Fruit fly (Drosophila melanogaster) whole organism, prepupa: ENCODE data around the gene Klp98A.

Source experiments
- Blimp-1 ChIP-seq: fragments of 200-800 bp; sonication (Bioruptor generic); optimal IDR thresholded peaks from 3 replicates; lab custom pipeline; 2017; ENCODE audit warnings: missing biosample characterization, missing genetic modification characterization, mild to moderate bottlenecking, moderate library complexity, missing genetic modification reagents
- CG10631 ChIP-seq: fragments of 200-800 bp; sonication (Bioruptor generic); optimal IDR thresholded peaks from 2 replicates; lab custom pipeline; 2016; ENCODE audit warnings: missing biosample characterization, missing genetic modification characterization
- CG10669 ChIP-seq: fragments of 200-800 bp; sonication (Bioruptor generic); optimal IDR thresholded peaks from 3 replicates; lab custom pipeline; 2018; ENCODE audit warnings: missing biosample characterization, mild to moderate bottlenecking, missing genetic modification characterization, moderate library complexity
- CG11294 ChIP-seq: fragments of 200-800 bp; sonication (Bioruptor generic); IDR thresholded peaks from 2 replicates; pipeline ENCODE4 v1.3.6; 2022; ENCODE audit warnings: missing biosample characterization, missing genetic modification characterization
- CG11902 ChIP-seq: fragments of 200-800 bp; sonication (Bioruptor generic); optimal IDR thresholded peaks from 3 replicates; lab custom pipeline; 2016; ENCODE audit warnings: missing biosample characterization, missing genetic modification characterization
- CG1621 ChIP-seq: fragments of 200-800 bp; sonication (Bioruptor generic); optimal IDR thresholded peaks from 3 replicates; lab custom pipeline; 2018; ENCODE audit warnings: missing biosample characterization, mild to moderate bottlenecking, missing genetic modification characterization
- CG16779 ChIP-seq: fragments of 200-800 bp; sonication (Bioruptor generic); optimal IDR thresholded peaks from 3 replicates; lab custom pipeline; 2017; ENCODE audit warnings: missing biosample characterization, mild to moderate bottlenecking, missing genetic modification characterization
- CG31627 ChIP-seq: fragments of 200-800 bp; sonication (Bioruptor generic); optimal IDR thresholded peaks from 3 replicates; lab custom pipeline; 2016; ENCODE audit warnings: missing biosample characterization, missing genetic modification characterization
- CG32006 ChIP-seq: fragments of 200-800 bp; sonication (Bioruptor generic); optimal IDR thresholded peaks from 3 replicates; lab custom pipeline; 2017; ENCODE audit warnings: missing biosample characterization, mild to moderate bottlenecking, missing genetic modification characterization
- CG4318 ChIP-seq: fragments of 200-800 bp; sonication (Bioruptor generic); optimal IDR thresholded peaks from 3 replicates; lab custom pipeline; 2017; ENCODE audit warnings: missing biosample characterization, mild to moderate bottlenecking, missing genetic modification characterization
- CG6163 ChIP-seq: fragments of 200-800 bp; sonication (Bioruptor generic); IDR thresholded peaks from 3 replicates; pipeline ENCODE4 v1.3.6; 2022; ENCODE audit warnings: missing biosample characterization, missing genetic modification characterization
- CG6276 ChIP-seq: fragments of 200-800 bp; sonication (Bioruptor generic); optimal IDR thresholded peaks from 2 replicates; lab custom pipeline; 2017; ENCODE audit warnings: missing biosample characterization, mild to moderate bottlenecking, missing genetic modification characterization
- CG6792 ChIP-seq: fragments of 200-800 bp; sonication (Bioruptor generic); optimal IDR thresholded peaks from 3 replicates; lab custom pipeline; 2016; ENCODE audit warnings: missing biosample characterization, missing genetic modification characterization
- CG6808 ChIP-seq: fragments of 200-800 bp; sonication (Bioruptor generic); optimal IDR thresholded peaks from 3 replicates; lab custom pipeline; 2017; ENCODE audit warnings: missing biosample characterization, missing genetic modification characterization, mild to moderate bottlenecking, moderate library complexity, missing genetic modification reagents
- CG7368 ChIP-seq: fragments of 200-800 bp; sonication (Bioruptor generic); optimal IDR thresholded peaks from 3 replicates; lab custom pipeline; 2016; ENCODE audit warnings: missing biosample characterization, missing genetic modification characterization
- CG8119 ChIP-seq: fragments of 200-800 bp; sonication (Bioruptor generic); IDR thresholded peaks from 3 replicates; pipeline ENCODE4 v1.3.6; 2022; ENCODE audit warnings: missing biosample characterization, missing genetic modification characterization
- CG8319 ChIP-seq: fragments of 200-800 bp; sonication (Bioruptor generic); optimal IDR thresholded peaks from 3 replicates; lab custom pipeline; 2016; ENCODE audit warnings: missing biosample characterization, missing genetic modification characterization
- CG8632 ChIP-seq: fragments of 200-800 bp; sonication (Bioruptor generic); optimal IDR thresholded peaks from 3 replicates; lab custom pipeline; 2016; ENCODE audit warnings: missing biosample characterization, missing genetic modification characterization
- CG9139 ChIP-seq: fragments of 200-800 bp; sonication (Bioruptor generic); optimal IDR thresholded peaks from 3 replicates; lab custom pipeline; 2017; ENCODE audit warnings: missing biosample characterization, mild to moderate bottlenecking, missing genetic modification characterization
- Eip78C ChIP-seq: fragments of 200-800 bp; sonication (Bioruptor generic); peaks from one replicate; lab custom pipeline; 2016; ENCODE audit warnings: missing biosample characterization, missing genetic modification characterization
- Eip93F ChIP-seq: fragments of 200-800 bp; sonication (Bioruptor generic); optimal IDR thresholded peaks from 2 replicates; lab custom pipeline; 2016; ENCODE audit warnings: missing biosample characterization, mild to moderate bottlenecking, missing genetic modification characterization
- Ets21C ChIP-seq: fragments of 200-800 bp; sonication (Bioruptor generic); optimal IDR thresholded peaks from 3 replicates; lab custom pipeline; 2016; ENCODE audit warnings: missing biosample characterization, missing genetic modification characterization
- Ets96B ChIP-seq: fragments of 200-800 bp; optimal IDR thresholded peaks from 2 replicates; lab custom pipeline; 2019; ENCODE audit warnings: missing biosample characterization, mild to moderate bottlenecking, missing genetic modification characterization, moderate library complexity
- Gug ChIP-seq: fragments of 200-800 bp; sonication (Bioruptor generic); IDR thresholded peaks from 2 replicates; pipeline ENCODE4 v1.3.6; 2022; ENCODE audit warnings: missing biosample characterization, missing genetic modification characterization
- Hr4 ChIP-seq: fragments of 200-800 bp; sonication (Bioruptor generic); optimal IDR thresholded peaks from 3 replicates; lab custom pipeline; 2016; ENCODE audit warnings: missing biosample characterization, missing genetic modification characterization
- Met ChIP-seq: fragments of 200-800 bp; sonication (Bioruptor generic); optimal IDR thresholded peaks from 3 replicates; lab custom pipeline; 2016; ENCODE audit warnings: missing biosample characterization, missing genetic modification characterization
- Smox ChIP-seq: fragments of 200-800 bp; sonication (Bioruptor generic); optimal IDR thresholded peaks from 3 replicates; lab custom pipeline; 2016; ENCODE audit warnings: missing biosample characterization, missing genetic modification characterization
- Sox102F ChIP-seq: fragments of 200-800 bp; sonication (Bioruptor generic); optimal IDR thresholded peaks from 2 replicates; lab custom pipeline; 2016; ENCODE audit warnings: missing biosample characterization, mild to moderate bottlenecking, missing genetic modification characterization
- Sox15 ChIP-seq: fragments of 200-800 bp; sonication (Bioruptor generic); optimal IDR thresholded peaks from 3 replicates; lab custom pipeline; 2016; ENCODE audit warnings: missing biosample characterization, missing genetic modification characterization
- achi ChIP-seq: fragments of 200-800 bp; sonication (Bioruptor generic); optimal IDR thresholded peaks from 3 replicates; lab custom pipeline; 2016; ENCODE audit warnings: missing biosample characterization, missing genetic modification characterization
- cyc ChIP-seq: fragments of 200-800 bp; sonication (Bioruptor generic); optimal IDR thresholded peaks from 3 replicates; lab custom pipeline; 2016; ENCODE audit warnings: missing biosample characterization, missing genetic modification characterization
- dsx ChIP-seq: fragments of 200-800 bp; optimal IDR thresholded peaks from 3 replicates; lab custom pipeline; 2019; ENCODE audit warnings: missing biosample characterization, mild to moderate bottlenecking, missing genetic modification characterization, moderate library complexity; ENCODE audit not compliant: poor library complexity, severe bottlenecking
- eg ChIP-seq: fragments of 200-800 bp; sonication (Bioruptor generic); IDR thresholded peaks from 3 replicates; pipeline ENCODE4 v1.3.6; 2022; ENCODE audit warnings: missing biosample characterization, missing genetic modification characterization
- esn ChIP-seq: fragments of 200-800 bp; sonication (Bioruptor generic); optimal IDR thresholded peaks from 2 replicates; lab custom pipeline; 2016; ENCODE audit warnings: missing biosample characterization, mild to moderate bottlenecking, missing genetic modification characterization, moderate library complexity
- fd59A ChIP-seq: fragments of 200-800 bp; sonication (Bioruptor generic); optimal IDR thresholded peaks from 2 replicates; lab custom pipeline; 2017; ENCODE audit warnings: missing biosample characterization, mild to moderate bottlenecking, missing genetic modification characterization, missing genetic modification reagents
- fd85E ChIP-seq: fragments of 200-800 bp; sonication (Bioruptor generic); optimal IDR thresholded peaks from 3 replicates; lab custom pipeline; 2016; ENCODE audit warnings: missing biosample characterization, missing genetic modification characterization
- fkh ChIP-seq: fragments of 200-800 bp; sonication (Bioruptor generic); optimal IDR thresholded peaks from 3 replicates; lab custom pipeline; 2017; ENCODE audit warnings: missing biosample characterization, mild to moderate bottlenecking, missing genetic modification characterization, moderate library complexity
- lz ChIP-seq: fragments of 200-800 bp; sonication (Bioruptor generic); optimal IDR thresholded peaks from 3 replicates; lab custom pipeline; 2016; ENCODE audit warnings: missing biosample characterization, missing genetic modification characterization
- net ChIP-seq: fragments of 200-800 bp; sonication (Bioruptor generic); optimal IDR thresholded peaks from 3 replicates; lab custom pipeline; 2016; ENCODE audit warnings: missing biosample characterization, missing genetic modification characterization
- pdm3 ChIP-seq: fragments of 200-800 bp; sonication (Bioruptor generic); optimal IDR thresholded peaks from 3 replicates; lab custom pipeline; 2016; ENCODE audit warnings: missing biosample characterization, missing genetic modification characterization
- salr ChIP-seq, 2 experiments: fragments of 200-800 bp; sonication (Bioruptor generic); optimal IDR thresholded peaks; 3 replicates each; lab custom pipeline; 2016 to 2018; ENCODE audit warnings: missing biosample characterization in 2 of 2, missing genetic modification characterization in 2 of 2, mild to moderate bottlenecking in 1 of 2
- spab ChIP-seq: fragments of 200-800 bp; sonication (Bioruptor generic); optimal IDR thresholded peaks from 2 replicates; lab custom pipeline; 2017; ENCODE audit warnings: missing biosample characterization, mild to moderate bottlenecking, missing genetic modification characterization, missing genetic modification reagents
- ss ChIP-seq, 2 experiments: fragments of 200-800 bp; sonication (Bioruptor generic); optimal IDR thresholded peaks; 2 replicates in 1 of 2; 3 replicates in 1 of 2; lab custom pipeline; 2017 to 2018; ENCODE audit warnings: mild to moderate bottlenecking in 2 of 2, missing biosample characterization in 2 of 2, missing genetic modification characterization in 2 of 2, moderate library complexity in 1 of 2
- svp ChIP-seq: fragments of 200-800 bp; sonication (Bioruptor generic); peaks from one replicate; lab custom pipeline; 2016; ENCODE audit warnings: missing biosample characterization, missing genetic modification characterization
- topi ChIP-seq: fragments of 200-800 bp; sonication (Bioruptor generic); optimal IDR thresholded peaks from 3 replicates; lab custom pipeline; 2016; ENCODE audit warnings: missing biosample characterization, missing genetic modification characterization

Gene Klp98A

dm6 chr3R:27561114-27561513, 2.2 kb upstream of the Klp98A start, which contains the start of gene CG5646:
Gene CG5646, minus strand, starts transcription at chr3R:27561319.
- 0 out of 2 replicates have a peak, but pooled peaks have one; percentile 12 for TF ChIP-seq CG11294
- no peak for TF ChIP-seq CG8119 (GFP tag; lab: Robert Waterston, UW)
- peak; percentile 38; the same call in 2 of the 3 replicates for TF ChIP-seq eg (GFP tag; lab: Robert Waterston, UW)
- peak; percentile 28 for TF ChIP-seq Eip78C (GFP tag; lab: Kevin White, UChicago)
- peak; percentile 41; the same call in 1 of the 3 replicates for TF ChIP-seq CG6163 (GFP tag; lab: Robert Waterston, UW)

- no peak for TF ChIP-seq CG31627 (GFP tag; lab: Kevin White, UChicago)
- peak; percentile 59 for TF ChIP-seq svp (GFP tag; lab: Kevin White, UChicago)
- no peak for TF ChIP-seq ss (GFP tag; optimal IDR thresholded peaks at IDR 0.05; lab: Kevin White, UChicago)
- no peak for TF ChIP-seq lz (GFP tag; lab: Kevin White, UChicago)
- TF ChIP-seq esn (GFP tag; lab: Kevin White, UChicago): peak; percentile 19
- TF ChIP-seq CG6163 (GFP tag; lab: Robert Waterston, UW): 0 out of 3 replicates have a peak, but pooled peaks have one; percentile 29
- TF ChIP-seq CG6276: no peak
- no peak for TF ChIP-seq Blimp-1 (GFP tag; lab: Kevin White, UChicago)
- no peak for TF ChIP-seq Sox102F
- TF ChIP-seq CG8319 (GFP tag; lab: Kevin White, UChicago): no peak
- no peak for TF ChIP-seq CG7368 (GFP tag; lab: Kevin White, UChicago)
- TF ChIP-seq CG6792: no peak
- TF ChIP-seq Eip78C (GFP tag; lab: Kevin White, UChicago): peak; percentile 68
- TF ChIP-seq Eip93F (GFP tag; lab: Kevin White, UChicago): no peak
- TF ChIP-seq topi (GFP tag; lab: Kevin White, UChicago): peak; percentile 0
- TF ChIP-seq CG10669 (GFP tag; lab: Kevin White, UChicago): peak; percentile 11
- TF ChIP-seq dsx (GFP tag; lab: Kevin White, UChicago): no peak
- TF ChIP-seq Ets96B (tag; lab: Kevin White, UChicago): peak; percentile 5
Measured at dm6 chr3R:27557970-27558659, 830 bp downstream of the Klp98A start.

- TF ChIP-seq Hr4 (GFP tag; lab: Kevin White, UChicago) (peak; percentile 77), Ets21C (peak; percentile 18), CG11902 (peak; percentile 52), Eip93F (GFP tag; lab: Kevin White, UChicago) (no peak), CG6276 (peak; percentile 59), CG9139 (GFP tag; lab: Kevin White, UChicago) (no peak), CG4318 (no peak), achi (peak; percentile 64), Gug (GFP tag; lab: Robert Waterston, UW) (peak; percentile 71), CG16779 (no peak), CG11294 (peak; percentile 79), CG8119 (GFP tag; lab: Robert Waterston, UW) (peak; percentile 77), Sox15 (GFP tag; lab: Kevin White, UChicago) (peak; percentile 45), CG1621 (tag; lab: Kevin White, UChicago) (no peak), salr (GFP tag; optimal IDR thresholded peaks at IDR 0.05; lab: Kevin White, UChicago) (peak in 1 of 2 experiments; percentile 45), CG10669 (GFP tag; lab: Kevin White, UChicago) (peak; percentile 42), fd59A (GFP tag; lab: Kevin White, UChicago) (no peak), cyc (GFP tag; lab: Kevin White, UChicago) (peak; percentile 66), spab (GFP tag; lab: Kevin White, UChicago) (no peak), CG6808 (GFP tag; lab: Kevin White, UChicago) (no peak), CG8632 (peak; percentile 15), Met (GFP tag; lab: Kevin White, UChicago) (peak; percentile 51), CG32006 (GFP tag; lab: Kevin White, UChicago) (peak; percentile 72), dsx (GFP tag; lab: Kevin White, UChicago) (no peak), Blimp-1 (GFP tag; lab: Kevin White, UChicago) (peak; percentile 18), Smox (GFP tag; lab: Kevin White, UChicago) (no peak), fkh (no peak), esn (GFP tag; lab: Kevin White, UChicago) (peak; percentile 52), pdm3 (GFP tag; lab: Kevin White, UChicago) (peak; percentile 67), CG10631 (peak; percentile 47), net (GFP tag; lab: Kevin White, UChicago) (peak; percentile 44), topi (GFP tag; lab: Kevin White, UChicago) (peak; percentile 52), fd85E (no peak)
Measured at dm6 chr3R:27556972-27557371, 2.0 kb downstream of the Klp98A start.
